Worm (Caenorhabditis elegans) whole organism, late embryonic: Measurements from ENCODE around the gene T04C12.1.

Experiments
- C08G9.2 ChIP-seq: sonication (generic microtip); optimal IDR thresholded peaks from 2 replicates; lab custom pipeline; 2016; ENCODE audit warnings: mild to moderate bottlenecking, missing genetic modification characterization, moderate library complexity, missing compliant biosample characterization
- F13H6.1 ChIP-seq: sonication (generic microtip); optimal IDR thresholded peaks from 2 replicates; lab custom pipeline; 2016; ENCODE audit warnings: missing genetic modification characterization, missing compliant biosample characterization
- ceh-18 ChIP-seq: sonication (generic microtip); optimal IDR thresholded peaks from 2 replicates; lab custom pipeline; 2016; ENCODE audit warnings: missing genetic modification characterization, missing compliant biosample characterization
- dve-1 ChIP-seq: sonication (generic microtip); optimal IDR thresholded peaks from 2 replicates; lab custom pipeline; 2017; ENCODE audit warnings: antibody characterized with exemption, mild to moderate bottlenecking, missing genetic modification characterization, missing compliant biosample characterization
- elt-4 ChIP-seq: sonication (generic microtip); optimal IDR thresholded peaks from 2 replicates; lab custom pipeline; 2016; ENCODE audit warnings: missing genetic modification characterization, missing compliant biosample characterization
- pha-2 ChIP-seq: sonication (generic microtip); optimal IDR thresholded peaks from 2 replicates; lab custom pipeline; 2017; ENCODE audit warnings: mild to moderate bottlenecking, missing genetic modification characterization, missing compliant biosample characterization
- pqm-1 ChIP-seq: sonication (generic microtip); optimal IDR thresholded peaks from 2 replicates; lab custom pipeline; 2016; ENCODE audit warnings: missing genetic modification characterization, missing compliant biosample characterization
- syd-9 ChIP-seq: sonication (generic microtip); optimal IDR thresholded peaks from 2 replicates; lab custom pipeline; 2016; ENCODE audit warnings: mild to moderate bottlenecking, missing genetic modification characterization, moderate library complexity, missing compliant biosample characterization

DNA sequence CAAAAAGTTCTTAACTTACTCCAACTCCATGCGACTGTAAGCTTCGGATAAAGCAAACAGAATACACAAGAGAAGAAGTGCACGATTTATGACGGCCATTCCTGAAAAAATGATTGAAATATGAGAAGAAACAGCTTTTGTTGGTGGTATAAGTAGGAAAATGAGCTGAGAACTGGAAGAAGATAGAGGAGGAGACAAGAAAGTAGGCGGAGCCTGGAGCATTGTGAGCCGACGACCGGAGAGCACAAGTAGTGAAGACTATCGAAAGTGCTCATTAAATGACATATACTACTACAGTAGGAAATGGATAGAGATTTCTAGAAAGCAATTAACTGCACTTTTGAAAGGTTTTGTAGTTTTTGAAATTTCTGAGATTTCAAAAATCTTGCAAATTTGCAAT lies 6.4 kb upstream of the T04C12.1 start, which contains the start of gene nlp-80:
- TF ChIP-seq F13H6.1 (tag; lab: Kevin White, UChicago) (no peak), syd-9 (tag; lab: Kevin White, UChicago) (no peak), C08G9.2 (tag; lab: Kevin White, UChicago) (no peak), ceh-18 (tag; lab: Kevin White, UChicago) (no peak), dve-1 (tag; lab: Kevin White, UChicago) (no peak), pqm-1 (tag; lab: Kevin White, UChicago) (no peak), pha-2 (tag; lab: Kevin White, UChicago) (no peak), elt-4 (tag; lab: Kevin White, UChicago) (no peak)
